Worm (Caenorhabditis elegans): ENCODE measurements around the gene T13H5.1.

DNA sequence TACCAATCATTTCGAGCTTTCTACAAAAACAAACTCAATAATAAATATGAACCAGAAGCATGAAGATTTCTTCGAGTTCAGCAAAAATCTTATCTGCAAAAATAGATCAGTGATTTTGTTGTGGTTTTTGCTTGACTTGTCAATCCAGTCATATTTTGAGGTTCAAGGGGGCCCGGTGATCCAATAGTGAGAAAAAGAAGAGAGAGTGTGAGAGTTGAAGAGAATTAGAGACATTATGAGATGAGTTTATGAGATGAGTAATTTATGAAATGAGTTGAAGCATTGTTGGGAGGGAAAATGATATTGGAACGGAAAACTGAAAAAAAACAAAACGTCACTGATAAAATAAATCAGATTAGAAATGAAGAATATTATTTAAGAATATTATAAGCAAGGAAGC, at the start of gene T13H5.1:
- TF ChIP-seq nhr-28 (tag; optimal IDR thresholded peaks at IDR 0.05) (no peak), jun-1 (tag; optimal IDR thresholded peaks at IDR 0.05) (no peak), R02D3.7 (tag; optimal IDR thresholded peaks at IDR 0.05) (no peak)
